Worm (Caenorhabditis elegans) whole organism, L4 larva: Measurements from ENCODE around the gene C05D10.4.
A peak's percentile ranks its signal among the peaks of the same experiment; 100 is the strongest.

ENCODE experiments used
- T20F7.1 ChIP-seq: fragments of 200-800 bp; sonication (Bioruptor generic); optimal IDR thresholded peaks from 2 replicates; lab custom pipeline; 2018; ENCODE audit warnings: mild to moderate bottlenecking, missing genetic modification characterization, missing compliant biosample characterization
- ZK546.5 ChIP-seq, 2 experiments: sonication (generic microtip); optimal IDR thresholded peaks; 2 replicates each; lab custom pipeline; 2017; ENCODE audit warnings: missing biosample characterization in 2 of 2, missing genetic modification characterization in 2 of 2
- aha-1 ChIP-seq: fragments of 150-350 bp; peaks from one replicate; lab custom pipeline; 2014; ENCODE audit warnings: missing biosample characterization, missing genetic modification characterization
- ama-1 ChIP-seq: fragments of 150-350 bp; optimal IDR thresholded peaks from 2 replicates; lab custom pipeline; 2014; ENCODE audit warnings: inconsistent platforms, mixed read lengths
- arid-1 ChIP-seq: fragments of 200-800 bp; sonication (Bioruptor generic); conservative IDR thresholded peaks from 2 replicates; pipeline ENCODE4 v1.3.6; 2022; ENCODE audit warnings: missing genetic modification reagents, missing genetic modification characterization, missing compliant biosample characterization
- attf-4 ChIP-seq: sonication (generic microtip); optimal IDR thresholded peaks from 3 replicates; lab custom pipeline; 2017; ENCODE audit warnings: missing biosample characterization, missing genetic modification characterization
- ceh-44 ChIP-seq: fragments of 200-800 bp; sonication (Bioruptor generic); IDR thresholded peaks from 2 replicates; pipeline ENCODE4 v1.3.6; 2022; ENCODE audit warnings: missing genetic modification reagents, missing genetic modification characterization, missing compliant biosample characterization
- ceh-82 ChIP-seq: sonication (generic microtip); optimal IDR thresholded peaks from 2 replicates; lab custom pipeline; 2017; ENCODE audit warnings: missing biosample characterization, missing genetic modification characterization
- daf-16 ChIP-seq, 3 experiments: sonication (generic microtip); optimal IDR thresholded peaks; 2 replicates each; lab custom pipeline; 2016 to 2017; ENCODE audit warnings: missing genetic modification characterization in 3 of 3, missing genetic modification reagents in 3 of 3, mild to moderate bottlenecking in 2 of 3, missing compliant biosample characterization in 2 of 3, missing biosample characterization in 1 of 3, moderate library complexity in 1 of 3
- dmd-6 ChIP-seq: fragments of 200-800 bp; sonication (Bioruptor generic); IDR thresholded peaks from 2 replicates; pipeline ENCODE4 v1.3.6; 2022; ENCODE audit warnings: missing genetic modification reagents, missing genetic modification characterization, missing compliant biosample characterization
- dpl-1 ChIP-seq: fragments of 150-350 bp; optimal IDR thresholded peaks from 2 replicates; lab custom pipeline; 2014; ENCODE audit warnings: missing biosample characterization, missing genetic modification reagents, missing genetic modification characterization
- dve-1 ChIP-seq: sonication (generic microtip); optimal IDR thresholded peaks from 2 replicates; lab custom pipeline; 2017; ENCODE audit warnings: antibody characterized with exemption, mild to moderate bottlenecking, missing genetic modification characterization, missing compliant biosample characterization; ENCODE audit not compliant: insufficient read depth
- egl-27 ChIP-seq: sonication (generic microtip); optimal IDR thresholded peaks from 3 replicates; lab custom pipeline; 2017; ENCODE audit warnings: missing biosample characterization, missing genetic modification reagents, missing genetic modification characterization
- fkh-10 ChIP-seq: fragments of 150-350 bp; optimal IDR thresholded peaks from 2 replicates; lab custom pipeline; 2014; ENCODE audit warnings: missing biosample characterization, missing genetic modification reagents, missing genetic modification characterization
- hif-1 ChIP-seq, 2 experiments: sonication (generic microtip); optimal IDR thresholded peaks; 2 replicates each; lab custom pipeline; 2016 to 2017; ENCODE audit warnings: missing compliant biosample characterization in 2 of 2, missing genetic modification characterization in 2 of 2, missing genetic modification reagents in 2 of 2, missing genotype in 2 of 2, mild to moderate bottlenecking in 1 of 2
- hlh-11 ChIP-seq: fragments of 200-800 bp; sonication (Bioruptor generic); optimal IDR thresholded peaks from 2 replicates; lab custom pipeline; 2018; ENCODE audit warnings: mild to moderate bottlenecking, missing genetic modification characterization, missing compliant biosample characterization
- jun-1 ChIP-seq: fragments of 150-350 bp; optimal IDR thresholded peaks from 2 replicates; lab custom pipeline; 2014; ENCODE audit warnings: missing biosample characterization, missing genetic modification reagents, missing genetic modification characterization
- lin-1 ChIP-seq: fragments of 200-800 bp; sonication (Bioruptor generic); IDR thresholded peaks from 2 replicates; pipeline ENCODE4 v1.3.6; 2022; ENCODE audit warnings: missing genetic modification reagents, missing genetic modification characterization, missing compliant biosample characterization
- lin-29 ChIP-seq: fragments of 200-800 bp; sonication (Bioruptor generic); IDR thresholded peaks from 2 replicates; pipeline ENCODE4 v1.3.6; 2022; ENCODE audit warnings: missing genetic modification reagents, missing genetic modification characterization, missing compliant biosample characterization
- lin-38 ChIP-seq: fragments of 200-800 bp; sonication (Bioruptor generic); IDR thresholded peaks from 2 replicates; pipeline ENCODE4 v1.3.6; 2022; ENCODE audit warnings: missing genetic modification reagents, missing genetic modification characterization, missing compliant biosample characterization
- lin-39 ChIP-seq: fragments of 150-350 bp; optimal IDR thresholded peaks from 2 replicates; lab custom pipeline; 2014; ENCODE audit warnings: missing biosample characterization, missing genetic modification reagents, missing genetic modification characterization
- lsy-2 ChIP-seq, 2 experiments: fragments of 150-350 bp in 1 of 2; sonication (generic microtip) in 1 of 2; optimal IDR thresholded peaks; 2 replicates each; lab custom pipeline; 2014 to 2017; ENCODE audit warnings: missing biosample characterization in 2 of 2, missing genetic modification characterization in 2 of 2
- madf-5 ChIP-seq, 2 experiments: fragments of 200-800 bp; sonication (Bioruptor generic); IDR thresholded peaks; 2 replicates each; pipeline ENCODE4 v1.3.6; 2022; ENCODE audit warnings: missing compliant biosample characterization in 2 of 2, missing genetic modification characterization in 2 of 2
- mdt-29 ChIP-seq: fragments of 200-800 bp; sonication (Bioruptor generic); IDR thresholded peaks from 2 replicates; pipeline ENCODE4 v1.3.6; 2022; ENCODE audit warnings: missing genetic modification reagents, missing genetic modification characterization, missing compliant biosample characterization
- mep-1 ChIP-seq: fragments of 150-350 bp; sonication (generic microtip); optimal IDR thresholded peaks from 3 replicates; lab custom pipeline; 2014; ENCODE audit warnings: missing biosample characterization, missing genetic modification characterization
- nhr-25 ChIP-seq: sonication (generic microtip); optimal IDR thresholded peaks from 2 replicates; lab custom pipeline; 2017; ENCODE audit warnings: missing genetic modification characterization, mild to moderate bottlenecking, missing compliant biosample characterization, antibody characterized with exemption, moderate library complexity, borderline replicate concordance; ENCODE audit not compliant: insufficient read depth
- nhr-28 ChIP-seq: fragments of 150-350 bp; optimal IDR thresholded peaks from 2 replicates; lab custom pipeline; 2014; ENCODE audit warnings: missing biosample characterization, missing genetic modification characterization
- nhr-42 ChIP-seq: fragments of 200-800 bp; sonication (Bioruptor generic); IDR thresholded peaks from 2 replicates; pipeline ENCODE4 v1.3.6; 2022; ENCODE audit warnings: missing genetic modification characterization, missing compliant biosample characterization
- nhr-48 ChIP-seq: sonication (generic microtip); optimal IDR thresholded peaks from 2 replicates; lab custom pipeline; 2016; ENCODE audit warnings: mild to moderate bottlenecking, missing genetic modification characterization, missing compliant biosample characterization
- pha-4 ChIP-seq, 2 experiments: fragments of 150-350 bp in 1 of 2; fragments of 200-800 bp in 1 of 2; sonication (Bioruptor generic) in 1 of 2; IDR thresholded peaks in 1 of 2; optimal IDR thresholded peaks in 1 of 2; 2 replicates each; pipeline versions ENCODE4 v1.3.6 to Lab custom; 2014 to 2022; ENCODE audit warnings: missing genetic modification characterization in 2 of 2, missing genetic modification reagents in 2 of 2, missing biosample characterization in 1 of 2, missing compliant biosample characterization in 1 of 2
- php-3 ChIP-seq: fragments of 200-800 bp; sonication (Bioruptor generic); IDR thresholded peaks from 2 replicates; pipeline ENCODE4 v1.3.6; 2022; ENCODE audit warnings: missing genetic modification reagents, missing genetic modification characterization, missing compliant biosample characterization
- pqm-1 ChIP-seq: sonication (generic microtip); optimal IDR thresholded peaks from 2 replicates; lab custom pipeline; 2017; ENCODE audit warnings: missing biosample characterization, missing genetic modification characterization
- set-16 ChIP-seq: fragments of 200-800 bp; sonication (Bioruptor generic); IDR thresholded peaks from 2 replicates; pipeline ENCODE4 v1.3.6; 2022; ENCODE audit warnings: missing genetic modification reagents, missing genetic modification characterization, missing compliant biosample characterization
- snpc-1.2 ChIP-seq: fragments of 200-800 bp; sonication (Bioruptor generic); IDR thresholded peaks from 2 replicates; pipeline ENCODE4 v1.3.6; 2022; ENCODE audit warnings: missing genetic modification reagents, missing genetic modification characterization, missing compliant biosample characterization
- spr-3 ChIP-seq: fragments of 200-800 bp; sonication (Bioruptor generic); optimal IDR thresholded peaks from 2 replicates; lab custom pipeline; 2018; ENCODE audit warnings: mild to moderate bottlenecking, missing genetic modification characterization, missing compliant biosample characterization
- tag-97 ChIP-seq: fragments of 200-800 bp; sonication (Bioruptor generic); IDR thresholded peaks from 2 replicates; pipeline ENCODE4 v1.3.6; 2022; ENCODE audit warnings: missing genetic modification characterization, missing compliant biosample characterization
- tra-1 ChIP-seq: fragments of 200-800 bp; sonication (Bioruptor generic); IDR thresholded peaks from 2 replicates; pipeline ENCODE4 v1.3.6; 2022; ENCODE audit warnings: missing genetic modification reagents, missing genetic modification characterization, missing compliant biosample characterization
- unc-39 ChIP-seq: sonication (generic microtip); optimal IDR thresholded peaks from 2 replicates; lab custom pipeline; 2017; ENCODE audit warnings: missing biosample characterization, missing genetic modification characterization
- unc-62 ChIP-seq, 3 experiments: fragments of 150-350 bp in 1 of 3; sonication (generic microtip); optimal IDR thresholded peaks in 2 of 3; peaks in 1 of 3; 1 replicate in 1 of 3; 2 replicates in 2 of 3; lab custom pipeline; 2014 to 2017; ENCODE audit warnings: missing biosample characterization in 3 of 3, missing genetic modification characterization in 3 of 3, missing genetic modification reagents in 3 of 3, missing genotype in 1 of 3
- zag-1 ChIP-seq: fragments of 150-350 bp; optimal IDR thresholded peaks from 2 replicates; lab custom pipeline; 2014; ENCODE audit warnings: missing biosample characterization, missing genetic modification characterization
- ztf-11 ChIP-seq: fragments of 150-350 bp; optimal IDR thresholded peaks from 2 replicates; lab custom pipeline; 2014; ENCODE audit warnings: missing biosample characterization, missing genetic modification characterization
- ztf-7 ChIP-seq: fragments of 150-350 bp; optimal IDR thresholded peaks from 2 replicates; lab custom pipeline; 2014; ENCODE audit warnings: missing biosample characterization, missing genetic modification characterization

The C05D10.4 gene

DNA sequence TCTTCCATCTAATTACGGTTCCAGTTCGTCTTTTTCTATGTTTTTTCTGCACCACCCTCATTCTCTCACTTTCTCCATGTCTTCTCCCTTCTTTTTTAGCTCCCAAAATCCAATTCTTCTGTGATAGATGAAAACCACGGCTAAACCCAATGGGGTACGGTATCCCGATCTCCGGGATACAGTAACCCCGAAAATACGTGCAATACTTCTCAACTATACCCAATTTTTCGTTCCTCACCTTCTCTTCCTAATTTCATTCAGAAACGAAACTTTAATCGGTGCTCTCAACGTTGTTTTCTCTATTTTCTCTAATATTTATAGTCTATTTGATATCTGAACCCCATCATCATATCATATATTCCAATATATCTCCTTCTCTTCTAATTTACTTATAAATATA, 21.0 kb upstream of the C05D10.4 start (continued):
- TF ChIP-seq dpl-1 (GFP tag; lab: Kevin White, UChicago) (no peak), unc-39 (tag; lab: Kevin White, UChicago) (no peak), dve-1 (tag; lab: Kevin White, UChicago) (no peak)

DNA sequence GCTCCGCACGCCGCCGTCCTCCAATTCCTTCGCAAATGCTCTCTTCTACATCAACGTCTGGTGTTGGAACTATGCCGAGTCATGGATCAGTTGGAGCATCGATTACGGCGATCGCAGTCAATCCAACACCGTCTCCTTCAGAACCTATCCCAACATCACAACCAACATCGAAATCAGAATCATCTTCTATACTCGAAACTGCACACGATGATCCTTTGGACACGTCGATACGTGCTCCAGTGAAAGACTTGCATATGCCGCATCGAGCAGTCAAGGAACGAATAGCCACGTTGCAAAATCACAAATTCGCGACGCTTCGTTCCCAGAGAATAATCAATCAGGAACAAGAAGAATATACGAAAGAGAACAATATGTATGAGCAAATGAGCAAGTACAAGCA, 18.3 kb upstream of the C05D10.4 start:
- TF ChIP-seq unc-62 (GFP tag; optimal IDR thresholded peaks at IDR 0.05 in 1 of 2; lab: Kevin White, UChicago) = peak in 1 of 2 experiments; percentile 71
- TF ChIP-seq unc-62 (tag; optimal IDR thresholded peaks at IDR 0.05; lab: Kevin White, UChicago) = no peak
- TF ChIP-seq ztf-7 = no peak

- no peak for TF ChIP-seq zag-1 (tag; lab: Kevin White, UChicago)
- peak; percentile 21 for TF ChIP-seq aha-1 (tag; lab: Kevin White, UChicago)
- TF ChIP-seq nhr-28 (tag; lab: Kevin White, UChicago) = no peak
- TF ChIP-seq egl-27 (tag; lab: Kevin White, UChicago) = no peak
Measured at ce11 chrIII:6118320-6118719, 15.7 kb upstream of the C05D10.4 start, which contains the start of gene kin-18. Gene kin-18 (plus strand): TSS chrIII:6118620.

DNA sequence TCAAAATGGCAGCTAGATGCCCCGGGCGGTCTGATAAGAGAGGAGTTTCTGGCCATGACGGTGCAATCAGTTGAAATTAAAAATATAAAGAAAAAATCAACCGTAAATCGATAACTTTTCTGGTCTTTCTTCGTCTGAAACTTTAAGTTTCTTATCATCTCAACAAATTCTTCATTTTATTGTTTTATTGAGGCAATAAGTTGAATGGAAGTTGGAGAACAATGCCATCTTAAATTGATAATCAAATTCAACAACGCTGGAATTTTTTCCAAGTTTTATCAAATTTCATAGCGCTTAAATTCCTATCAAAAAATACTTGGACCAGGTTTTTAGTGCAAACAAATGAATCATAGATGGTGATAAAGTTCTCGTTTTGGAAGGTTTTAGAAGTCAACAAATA, 14.3 kb upstream of the C05D10.4 start:
- TF ChIP-seq mep-1 (tag; lab: Kevin White, UChicago) (peak; percentile 55), hlh-11 (peak; percentile 10), tag-97 (GFP tag; lab: Robert Waterston, UW) (no peak), nhr-25 (no peak), dmd-6 (peak; percentile 56), zag-1 (tag; lab: Kevin White, UChicago) (no peak), ztf-11 (tag; lab: Kevin White, UChicago) (no peak), php-3 (GFP tag; lab: Robert Waterston, UW) (peak; percentile 96), spr-3 (GFP tag; lab: Kevin White, UChicago) (no peak), nhr-28 (tag; lab: Kevin White, UChicago) (peak; percentile 40), ama-1 (lab: Kevin White, UChicago) (no peak), ceh-44 (GFP tag; lab: Robert Waterston, UW) (no peak), ZK546.5 (tag; optimal IDR thresholded peaks at IDR 0.05; lab: Kevin White, UChicago) (no peak), T20F7.1 (peak; percentile 7), lin-29 (no peak), lin-38 (GFP tag; lab: Robert Waterston, UW) (no peak), egl-27 (tag; lab: Kevin White, UChicago) (no peak), pha-4 (GFP tag; IDR thresholded peaks at IDR 0.05; lab: Robert Waterston, UW) (0 out of 2 replicates have a peak, but pooled peaks have one; percentile 16), pha-4 (tag; optimal IDR thresholded peaks at IDR 0.05; lab: Kevin White, UChicago) (no peak), fkh-10 (no peak), lsy-2 (tag; optimal IDR thresholded peaks at IDR 0.05; lab: Kevin White, UChicago) (peak in 1 of 2 experiments; percentile 20), snpc-1.2 (no peak), arid-1 (GFP tag; lab: Robert Waterston, UW) (no peak), nhr-48 (tag; lab: Kevin White, UChicago) (peak; percentile 24), pqm-1 (tag; lab: Kevin White, UChicago) (peak; percentile 96), attf-4 (tag; lab: Kevin White, UChicago) (no peak), tra-1 (GFP tag; lab: Robert Waterston, UW) (peak; percentile 30; the same call in 1 of the 2 replicates), dpl-1 (GFP tag; lab: Kevin White, UChicago) (no peak), dve-1 (tag; lab: Kevin White, UChicago) (peak; percentile 52), daf-16 (GFP tag; optimal IDR thresholded peaks at IDR 0.05; lab: Kevin White, UChicago) (no peak), daf-16 (tag; optimal IDR thresholded peaks at IDR 0.05; lab: Kevin White, UChicago) (peak; percentile 53), lin-1 (GFP tag; lab: Robert Waterston, UW) (no peak), ceh-82 (no peak), jun-1 (tag; lab: Kevin White, UChicago) (no peak), hif-1 (tag; optimal IDR thresholded peaks at IDR 0.05; lab: Kevin White, UChicago) (no peak), madf-5 (GFP tag; IDR thresholded peaks at IDR 0.05; lab: Robert Waterston, UW) (no peak), lin-39 (tag; lab: Kevin White, UChicago) (no peak), mdt-29 (GFP tag; lab: Robert Waterston, UW) (no peak), set-16 (GFP tag; lab: Robert Waterston, UW) (no peak), nhr-42 (GFP tag; lab: Robert Waterston, UW) (no peak)
- TF ChIP-seq, all 104 proteins: peak for 13
